Worm (Caenorhabditis elegans) whole organism, L2 larva: ENCODE results near the gene ZK177.11.

ENCODE experiments used
- C34F6.9 ChIP-seq: fragments of 150-350 bp; optimal IDR thresholded peaks from 2 replicates; lab custom pipeline; 2014; ENCODE audit warnings: missing biosample characterization, missing genetic modification characterization
- F13H6.1 ChIP-seq: sonication (generic microtip); optimal IDR thresholded peaks from 2 replicates; lab custom pipeline; 2016; ENCODE audit warnings: missing genetic modification characterization, missing compliant biosample characterization
- R02D3.7 ChIP-seq: fragments of 150-350 bp; optimal IDR thresholded peaks from 2 replicates; lab custom pipeline; 2014; ENCODE audit warnings: missing biosample characterization, missing genetic modification characterization
- alr-1 ChIP-seq: fragments of 150-350 bp; optimal IDR thresholded peaks from 2 replicates; lab custom pipeline; 2014; ENCODE audit warnings: missing biosample characterization, missing genetic modification characterization
- ama-1 ChIP-seq: fragments of 150-350 bp; optimal IDR thresholded peaks from 2 replicates; lab custom pipeline; 2018; ENCODE audit warnings: inconsistent platforms
- ceh-16 ChIP-seq: fragments of 150-350 bp; optimal IDR thresholded peaks from 2 replicates; lab custom pipeline; 2014; ENCODE audit warnings: missing biosample characterization, missing genetic modification characterization
- crh-2 ChIP-seq: sonication (generic microtip); optimal IDR thresholded peaks from 2 replicates; lab custom pipeline; 2017; ENCODE audit warnings: missing biosample characterization, missing genetic modification characterization
- egl-27 ChIP-seq: sonication (generic microtip); optimal IDR thresholded peaks from 3 replicates; lab custom pipeline; 2017; ENCODE audit warnings: missing biosample characterization, missing genetic modification reagents, missing genetic modification characterization
- elt-3 ChIP-seq: sonication (generic microtip); optimal IDR thresholded peaks from 2 replicates; lab custom pipeline; 2017; ENCODE audit warnings: missing biosample characterization, missing genetic modification characterization
- fos-1 ChIP-seq: fragments of 150-350 bp; optimal IDR thresholded peaks from 2 replicates; lab custom pipeline; 2014; ENCODE audit warnings: missing biosample characterization, missing genetic modification characterization
- gmeb-1 ChIP-seq: fragments of 150-350 bp; optimal IDR thresholded peaks from 2 replicates; lab custom pipeline; 2014; ENCODE audit warnings: missing biosample characterization, missing genetic modification characterization
- lin-13 ChIP-seq: fragments of 150-350 bp; optimal IDR thresholded peaks from 2 replicates; lab custom pipeline; 2014; ENCODE audit warnings: missing biosample characterization, missing genetic modification reagents, missing genetic modification characterization
- lin-39 ChIP-seq: fragments of 150-350 bp; optimal IDR thresholded peaks from 2 replicates; lab custom pipeline; 2014; ENCODE audit warnings: missing biosample characterization, missing genetic modification reagents, missing genetic modification characterization
- lsy-2 ChIP-seq, 2 experiments: fragments of 150-350 bp in 1 of 2; sonication (generic microtip) in 1 of 2; optimal IDR thresholded peaks; 2 replicates each; lab custom pipeline; 2014 to 2017; ENCODE audit warnings: missing biosample characterization in 2 of 2, missing genetic modification characterization in 2 of 2
- mbf-1 ChIP-seq: sonication (generic microtip); optimal IDR thresholded peaks from 2 replicates; lab custom pipeline; 2017; ENCODE audit warnings: missing biosample characterization, missing genetic modification characterization
- nhr-10 ChIP-seq: sonication (generic microtip); optimal IDR thresholded peaks from 2 replicates; lab custom pipeline; 2017; ENCODE audit warnings: missing biosample characterization, missing genetic modification characterization
- nhr-12 ChIP-seq: fragments of 150-350 bp; optimal IDR thresholded peaks from 2 replicates; lab custom pipeline; 2014; ENCODE audit warnings: missing biosample characterization, missing genetic modification characterization
- nhr-129 ChIP-seq: fragments of 150-350 bp; optimal IDR thresholded peaks from 2 replicates; lab custom pipeline; 2014; ENCODE audit warnings: missing biosample characterization, missing genetic modification characterization
- nhr-21 ChIP-seq: fragments of 150-350 bp; optimal IDR thresholded peaks from 2 replicates; lab custom pipeline; 2014; ENCODE audit warnings: missing biosample characterization, missing genetic modification characterization
- nhr-23 ChIP-seq: fragments of 150-350 bp; optimal IDR thresholded peaks from 2 replicates; lab custom pipeline; 2014; ENCODE audit warnings: missing biosample characterization, missing genetic modification reagents, missing genetic modification characterization
- nhr-25 ChIP-seq: fragments of 150-350 bp; sonication (generic microtip); optimal IDR thresholded peaks from 3 replicates; lab custom pipeline; 2014; ENCODE audit warnings: missing biosample characterization, missing genetic modification characterization
- nhr-6 ChIP-seq: fragments of 150-350 bp; optimal IDR thresholded peaks from 2 replicates; lab custom pipeline; 2014; ENCODE audit warnings: missing biosample characterization, missing genetic modification characterization
- nhr-77 ChIP-seq: fragments of 150-350 bp; optimal IDR thresholded peaks from 2 replicates; lab custom pipeline; 2014; ENCODE audit warnings: missing biosample characterization, missing genetic modification characterization
- sem-4 ChIP-seq: fragments of 150-350 bp; optimal IDR thresholded peaks from 2 replicates; lab custom pipeline; 2014; ENCODE audit warnings: missing biosample characterization, missing genetic modification reagents, missing genetic modification characterization
- skn-1 ChIP-seq: sonication (generic microtip); optimal IDR thresholded peaks from 2 replicates; lab custom pipeline; 2017; ENCODE audit warnings: missing biosample characterization, missing genetic modification characterization
- sma-3 ChIP-seq: sonication (generic microtip); optimal IDR thresholded peaks from 2 replicates; lab custom pipeline; 2016; ENCODE audit warnings: missing genetic modification reagents, missing genetic modification characterization, missing compliant biosample characterization
- sma-9 ChIP-seq, 2 experiments: fragments of 150-350 bp in 1 of 2; sonication (generic microtip) in 1 of 2; optimal IDR thresholded peaks; 2 replicates each; lab custom pipeline; 2014 to 2016; ENCODE audit warnings: missing genetic modification characterization in 2 of 2, mild to moderate bottlenecking in 1 of 2, missing biosample characterization in 1 of 2, missing compliant biosample characterization in 1 of 2, missing genetic modification reagents in 1 of 2, moderate library complexity in 1 of 2
- snpc-4 ChIP-seq: fragments of 150-350 bp; optimal IDR thresholded peaks from 2 replicates; lab custom pipeline; 2014; ENCODE audit warnings: missing biosample characterization, missing genetic modification characterization
- unc-62 ChIP-seq: fragments of 150-350 bp; optimal IDR thresholded peaks from 2 replicates; lab custom pipeline; 2014; ENCODE audit warnings: missing biosample characterization, missing genetic modification reagents, missing genetic modification characterization
- zag-1 ChIP-seq: fragments of 150-350 bp; optimal IDR thresholded peaks from 2 replicates; lab custom pipeline; 2014; ENCODE audit warnings: missing biosample characterization, missing genetic modification characterization
- ztf-1 ChIP-seq: fragments of 200-800 bp; sonication (Bioruptor generic); conservative IDR thresholded peaks from 2 replicates; pipeline ENCODE4 v1.3.6; 2022; ENCODE audit warnings: missing genetic modification characterization, missing compliant biosample characterization
- ztf-4 ChIP-seq: fragments of 150-350 bp; optimal IDR thresholded peaks from 2 replicates; lab custom pipeline; 2014; ENCODE audit warnings: missing biosample characterization, missing genetic modification characterization

The ZK177.11 gene

DNA sequence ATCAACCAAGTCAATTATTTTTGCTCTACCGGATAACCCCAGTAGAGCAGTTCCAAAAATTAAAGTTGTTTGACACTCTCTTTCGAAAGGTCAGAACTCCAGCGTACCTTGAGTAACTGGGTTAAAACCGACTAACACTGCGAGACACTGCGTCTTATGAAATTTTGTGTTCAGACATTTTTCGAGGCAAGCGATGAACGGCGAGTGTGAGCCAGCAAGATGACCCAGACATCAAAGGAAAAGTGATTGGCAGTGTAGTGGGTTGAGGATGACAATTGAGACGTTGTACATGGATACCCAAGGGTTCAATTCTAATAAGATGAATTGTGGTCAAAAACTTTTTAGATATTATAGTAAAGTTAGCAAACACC lies 21.4 kb downstream of the ZK177.11 start:
- TF ChIP-seq sma-9 (GFP tag; optimal IDR thresholded peaks at IDR 0.05; lab: Kevin White, UChicago) (peak; percentile 76), sma-9 (tag; optimal IDR thresholded peaks at IDR 0.05; lab: Kevin White, UChicago) (no peak), nhr-25 (tag; lab: Kevin White, UChicago) (no peak), snpc-4 (tag; lab: Kevin White, UChicago) (peak; percentile 98), nhr-6 (tag; lab: Kevin White, UChicago) (peak; percentile 16), crh-2 (tag; lab: Kevin White, UChicago) (peak; percentile 60), lsy-2 (tag; optimal IDR thresholded peaks at IDR 0.05; lab: Kevin White, UChicago) (peak in 1 of 2 experiments; percentile 73), ztf-4 (tag; lab: Kevin White, UChicago) (no peak), unc-62 (no peak), fos-1 (tag; lab: Kevin White, UChicago) (peak; percentile 11), nhr-129 (peak; percentile 89), ama-1 (lab: Kevin White, UChicago) (peak; percentile 93), sma-3 (GFP tag; lab: Kevin White, UChicago) (peak; percentile 66), nhr-21 (tag; lab: Kevin White, UChicago) (peak; percentile 85), gmeb-1 (tag; lab: Kevin White, UChicago) (peak; percentile 66), F13H6.1 (no peak), lin-13 (GFP tag; lab: Kevin White, UChicago) (peak; percentile 27), nhr-10 (tag; lab: Kevin White, UChicago) (peak; percentile 15), nhr-77 (tag; lab: Kevin White, UChicago) (peak; percentile 6), R02D3.7 (tag; lab: Kevin White, UChicago) (no peak)

DNA sequence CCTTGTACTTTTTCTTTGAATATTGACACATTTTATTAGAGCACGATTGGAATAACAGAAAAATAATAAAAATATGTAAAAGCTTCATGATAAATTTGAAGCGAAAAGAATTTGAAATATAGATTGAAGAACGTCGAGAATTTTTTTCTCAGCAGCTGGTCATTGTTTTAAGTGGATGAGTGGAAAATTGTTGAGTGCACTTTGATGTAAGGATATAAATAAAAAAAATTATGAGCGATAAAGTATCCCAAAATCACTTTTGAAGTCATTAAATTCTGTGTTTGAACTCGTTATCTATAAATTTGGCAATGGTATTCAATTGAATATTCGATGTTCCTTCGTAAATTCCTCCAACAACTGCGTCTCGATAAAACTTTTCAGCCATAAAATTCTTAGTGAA lies 22.0 kb downstream of the ZK177.11 start, which contains the start of gene ins-13:
Gene ins-13 (minus strand): TSS at position 101 of the 400 bp plus-strand sequence.
- no peak for TF ChIP-seq nhr-10 (tag; lab: Kevin White, UChicago)
- no peak for TF ChIP-seq zag-1 (tag; lab: Kevin White, UChicago)
- TF ChIP-seq ama-1 (lab: Kevin White, UChicago), result no peak
- TF ChIP-seq mbf-1 (tag; lab: Kevin White, UChicago), result no peak
- no peak for TF ChIP-seq snpc-4 (tag; lab: Kevin White, UChicago)
- TF ChIP-seq sem-4, result no peak
- no peak for TF ChIP-seq nhr-129
- TF ChIP-seq skn-1, result no peak
- TF ChIP-seq, all 48 proteins: peak for 0

- TF ChIP-seq egl-27 (no peak), nhr-77 (tag; lab: Kevin White, UChicago) (no peak), ceh-16 (tag; lab: Kevin White, UChicago) (no peak), fos-1 (tag; lab: Kevin White, UChicago) (no peak), nhr-21 (tag; lab: Kevin White, UChicago) (no peak), nhr-23 (tag; lab: Kevin White, UChicago) (no peak), zag-1 (tag; lab: Kevin White, UChicago) (no peak), skn-1 (no peak), C34F6.9 (tag; lab: Kevin White, UChicago) (no peak), nhr-129 (no peak), ama-1 (lab: Kevin White, UChicago) (no peak)
Measured at ce11 chrII:5547442-5547894, 24.7 kb downstream of the ZK177.11 start, which contains the start of gene acdh-2. acdh-2 (minus strand) TSS chrII:5547492.

ce11 chrII:5549746-5550145 lies 27.0 kb downstream of the ZK177.11 start, which contains the start of gene C17C3.6:
C17C3.6 (plus strand) TSS chrII:5550046.
- no peak for TF ChIP-seq elt-3 (tag; lab: Kevin White, UChicago)

- no peak for TF ChIP-seq unc-62
- no peak for TF ChIP-seq nhr-12 (tag; lab: Kevin White, UChicago)
Measured at ce11 chrII:5551517-5551916, 28.8 kb downstream of the ZK177.11 start, which contains the start of gene C17C3.5. C17C3.5 (plus strand) TSS chrII:5551817.

- peak; percentile 64 for TF ChIP-seq fos-1 (tag; lab: Kevin White, UChicago)
- TF ChIP-seq ztf-1 (GFP tag; lab: Robert Waterston, UW), result no peak
- no peak for TF ChIP-seq lin-39
- peak; percentile 19 for TF ChIP-seq crh-2 (tag; lab: Kevin White, UChicago)
- no peak for TF ChIP-seq alr-1 (tag; lab: Kevin White, UChicago)
- peak; percentile 59 for TF ChIP-seq sma-9 (GFP tag; optimal IDR thresholded peaks at IDR 0.05; lab: Kevin White, UChicago)
- no peak for TF ChIP-seq sma-9 (tag; optimal IDR thresholded peaks at IDR 0.05; lab: Kevin White, UChicago)
Measured at ce11 chrII:5553531-5553930, 30.8 kb downstream of the ZK177.11 start.
